Fruit fly (Drosophila melanogaster) whole organism, embryonic: ENCODE measurements around the gene CG9682.

ENCODE experiments used
- Ada2b ChIP-seq: fragments of 200-800 bp; sonication (Bioruptor generic); IDR thresholded peaks from 2 replicates; pipeline ENCODE4 v1.3.6; 2022; ENCODE audit warnings: missing biosample characterization, missing genetic modification characterization
- Atf-2 ChIP-seq: fragments of 200-800 bp; sonication (Bioruptor generic); optimal IDR thresholded peaks from 2 replicates; lab custom pipeline; 2016; ENCODE audit warnings: missing biosample characterization, missing genetic modification characterization
- Atf3 ChIP-seq: fragments of 200-800 bp; sonication (Bioruptor generic); optimal IDR thresholded peaks from 3 replicates; lab custom pipeline; 2016; ENCODE audit warnings: missing biosample characterization, missing genetic modification characterization
- Bdp1 ChIP-seq: fragments of 200-800 bp; sonication (Bioruptor generic); optimal IDR thresholded peaks from 3 replicates; lab custom pipeline; 2016; ENCODE audit warnings: missing biosample characterization, missing genetic modification characterization
- CG10462 ChIP-seq: fragments of 200-800 bp; sonication (Bioruptor generic); optimal IDR thresholded peaks from 2 replicates; lab custom pipeline; 2016; ENCODE audit warnings: missing biosample characterization, missing genetic modification characterization
- CG11695 ChIP-seq: fragments of 200-800 bp; sonication (Bioruptor generic); IDR thresholded peaks from 3 replicates; pipeline ENCODE4 v1.3.6; 2022; ENCODE audit warnings: missing biosample characterization, missing genetic modification characterization
- CG12391 ChIP-seq: fragments of 200-800 bp; sonication (Bioruptor generic); optimal IDR thresholded peaks from 3 replicates; lab custom pipeline; 2018; ENCODE audit warnings: missing biosample characterization, mild to moderate bottlenecking, missing genetic modification characterization, moderate library complexity
- CG13296 ChIP-seq: fragments of 200-800 bp; sonication (Bioruptor generic); optimal IDR thresholded peaks from 3 replicates; lab custom pipeline; 2018; ENCODE audit warnings: missing biosample characterization, mild to moderate bottlenecking, missing genetic modification characterization
- CG14441 ChIP-seq: fragments of 200-800 bp; sonication (Bioruptor generic); IDR thresholded peaks from 2 replicates; pipeline ENCODE4 v1.3.6; 2022; ENCODE audit warnings: missing biosample characterization, missing genetic modification characterization
- CG1647 ChIP-seq: fragments of 200-800 bp; sonication (Bioruptor generic); optimal IDR thresholded peaks from 3 replicates; lab custom pipeline; 2016; ENCODE audit warnings: missing biosample characterization, missing genetic modification characterization
- CG16815 ChIP-seq: fragments of 200-800 bp; sonication (Bioruptor generic); optimal IDR thresholded peaks from 3 replicates; lab custom pipeline; 2017; ENCODE audit warnings: missing biosample characterization, mild to moderate bottlenecking, missing genetic modification characterization
- CG17361 ChIP-seq: fragments of 200-800 bp; sonication (Bioruptor generic); IDR thresholded peaks from 3 replicates; pipeline ENCODE4 v1.3.6; 2022; ENCODE audit warnings: missing biosample characterization, missing genetic modification characterization
- CG18262 ChIP-seq: fragments of 200-800 bp; optimal IDR thresholded peaks from 3 replicates; lab custom pipeline; 2019; ENCODE audit warnings: missing biosample characterization, mild to moderate bottlenecking, missing genetic modification characterization, moderate library complexity
- CG2199 ChIP-seq: fragments of 200-800 bp; sonication (Bioruptor generic); IDR thresholded peaks from 3 replicates; pipeline ENCODE4 v1.3.6; 2022; ENCODE audit warnings: missing biosample characterization, missing genetic modification characterization
- CG31441 ChIP-seq: fragments of 200-800 bp; sonication (Bioruptor generic); IDR thresholded peaks from 2 replicates; pipeline ENCODE4 v1.3.6; 2022; ENCODE audit warnings: missing biosample characterization, missing genetic modification characterization
- CG34376 ChIP-seq: fragments of 200-800 bp; sonication (Bioruptor generic); optimal IDR thresholded peaks from 2 replicates; lab custom pipeline; 2018; ENCODE audit warnings: missing biosample characterization, mild to moderate bottlenecking, missing genetic modification characterization
- CG7372 ChIP-seq: fragments of 200-800 bp; sonication (Bioruptor generic); IDR thresholded peaks from 2 replicates; pipeline ENCODE4 v1.3.6; 2022; ENCODE audit warnings: missing biosample characterization, missing genetic modification characterization
- Camta ChIP-seq: fragments of 200-800 bp; sonication (Bioruptor generic); optimal IDR thresholded peaks from 2 replicates; lab custom pipeline; 2016; ENCODE audit warnings: missing biosample characterization, missing genetic modification characterization
- Dek ChIP-seq: fragments of 200-800 bp; sonication (Bioruptor generic); optimal IDR thresholded peaks from 3 replicates; lab custom pipeline; 2019; ENCODE audit warnings: missing biosample characterization, mild to moderate bottlenecking, missing genetic modification characterization, moderate library complexity
- Dip3 ChIP-seq: fragments of 200-800 bp; sonication (Bioruptor generic); optimal IDR thresholded peaks from 3 replicates; lab custom pipeline; 2016; ENCODE audit warnings: missing biosample characterization, missing genetic modification characterization
- Doc2 ChIP-seq: fragments of 200-800 bp; sonication (Bioruptor generic); IDR thresholded peaks from 2 replicates; pipeline ENCODE4 v1.3.6; 2022; ENCODE audit warnings: missing biosample characterization, missing genetic modification characterization
- Ets65A ChIP-seq: fragments of 200-800 bp; sonication (Bioruptor generic); peaks from one replicate; lab custom pipeline; 2016; ENCODE audit warnings: missing biosample characterization, missing genetic modification characterization
- H2.0 ChIP-seq: fragments of 200-800 bp; sonication (Bioruptor generic); IDR thresholded peaks from 2 replicates; pipeline ENCODE4 v1.3.6; 2022; ENCODE audit warnings: missing biosample characterization, missing genetic modification characterization
- Hr51 ChIP-seq, 2 experiments: fragments of 200-800 bp; sonication (Bioruptor generic); optimal IDR thresholded peaks; 2 replicates in 1 of 2; 3 replicates in 1 of 2; lab custom pipeline; 2016 to 2018; ENCODE audit warnings: missing biosample characterization in 2 of 2, missing genetic modification characterization in 2 of 2, mild to moderate bottlenecking in 1 of 2, moderate library complexity in 1 of 2
- Hsf ChIP-seq: fragments of 200-800 bp; sonication (Bioruptor generic); optimal IDR thresholded peaks from 3 replicates; lab custom pipeline; 2016; ENCODE audit warnings: missing biosample characterization, missing genetic modification characterization
- Lhr ChIP-seq: fragments of 200-800 bp; sonication (Bioruptor generic); optimal IDR thresholded peaks from 3 replicates; lab custom pipeline; 2017; ENCODE audit warnings: mild to moderate bottlenecking, missing biosample characterization, missing genetic modification reagents, missing genetic modification characterization
- Mes4 ChIP-seq: fragments of 200-800 bp; sonication (Bioruptor generic); optimal IDR thresholded peaks from 2 replicates; lab custom pipeline; 2016; ENCODE audit warnings: missing biosample characterization, missing genetic modification characterization
- Mrtf ChIP-seq: fragments of 200-800 bp; sonication (Bioruptor generic); IDR thresholded peaks from 3 replicates; pipeline ENCODE4 v1.3.6; 2022; ENCODE audit warnings: missing biosample characterization, missing genetic modification characterization
- NfI ChIP-seq: fragments of 200-800 bp; sonication (Bioruptor generic); optimal IDR thresholded peaks from 3 replicates; lab custom pipeline; 2018; ENCODE audit warnings: missing biosample characterization, mild to moderate bottlenecking, missing genetic modification characterization, moderate library complexity
- Sin3A ChIP-seq: fragments of >200 bp; optimal IDR thresholded peaks from 2 replicates; lab custom pipeline; 2018
- Six4 ChIP-seq: fragments of 200-800 bp; sonication (Bioruptor generic); optimal IDR thresholded peaks from 2 replicates; lab custom pipeline; 2016; ENCODE audit warnings: missing biosample characterization, missing genetic modification characterization
- Vsx1 ChIP-seq: fragments of 200-800 bp; sonication (Bioruptor generic); optimal IDR thresholded peaks from 2 replicates; lab custom pipeline; 2017; ENCODE audit warnings: missing biosample characterization, mild to moderate bottlenecking, missing genetic modification characterization, missing genetic modification reagents
- ab ChIP-seq: fragments of 200-800 bp; sonication (Bioruptor generic); optimal IDR thresholded peaks from 2 replicates; lab custom pipeline; 2016; ENCODE audit warnings: missing biosample characterization, missing genetic modification characterization
- az2 ChIP-seq: fragments of 200-800 bp; sonication (Bioruptor generic); optimal IDR thresholded peaks from 3 replicates; lab custom pipeline; 2016; ENCODE audit warnings: missing biosample characterization, missing genetic modification characterization
- bowl ChIP-seq: fragments of 200-800 bp; sonication (Bioruptor generic); IDR thresholded peaks from 2 replicates; pipeline ENCODE4 v1.3.6; 2022; ENCODE audit warnings: missing biosample characterization, missing genetic modification characterization
- disco-r ChIP-seq: fragments of 200-800 bp; sonication (Bioruptor generic); optimal IDR thresholded peaks from 2 replicates; lab custom pipeline; 2016; ENCODE audit warnings: missing biosample characterization, missing genetic modification characterization
- fd102C ChIP-seq: fragments of 200-800 bp; sonication (Bioruptor generic); optimal IDR thresholded peaks from 2 replicates; lab custom pipeline; 2018; ENCODE audit warnings: missing biosample characterization, mild to moderate bottlenecking, missing genetic modification characterization, moderate library complexity
- gfzf ChIP-seq: fragments of 200-800 bp; sonication (Bioruptor generic); optimal IDR thresholded peaks from 2 replicates; lab custom pipeline; 2016; ENCODE audit warnings: missing biosample characterization, mild to moderate bottlenecking, missing genetic modification characterization, moderate library complexity
- ham ChIP-seq: fragments of 200-800 bp; sonication (Bioruptor generic); IDR thresholded peaks from 2 replicates; pipeline ENCODE4 v1.3.6; 2022; ENCODE audit warnings: missing biosample characterization, missing genetic modification characterization
- hb ChIP-seq: fragments of 200-800 bp; sonication (Bioruptor generic); IDR thresholded peaks from 3 replicates; pipeline ENCODE4 v1.3.6; 2022; ENCODE audit warnings: missing biosample characterization, missing genetic modification characterization; ENCODE audit not compliant: partially characterized antibody
- jumu ChIP-seq: fragments of 200-800 bp; sonication (Bioruptor generic); optimal IDR thresholded peaks from 3 replicates; lab custom pipeline; 2016; ENCODE audit warnings: missing biosample characterization, missing genetic modification characterization
- knrl ChIP-seq: fragments of 200-800 bp; sonication (Bioruptor generic); IDR thresholded peaks from 3 replicates; pipeline ENCODE4 v1.3.6; 2022; ENCODE audit warnings: missing biosample characterization, missing genetic modification characterization; ENCODE audit not compliant: partially characterized antibody
- mam ChIP-seq: fragments of 200-800 bp; sonication (Bioruptor generic); optimal IDR thresholded peaks from 3 replicates; lab custom pipeline; 2016; ENCODE audit warnings: missing biosample characterization, missing genetic modification characterization
- mirr ChIP-seq: fragments of 200-800 bp; sonication (Bioruptor generic); optimal IDR thresholded peaks from 3 replicates; lab custom pipeline; 2018; ENCODE audit warnings: missing biosample characterization, mild to moderate bottlenecking, missing genetic modification characterization
- nerfin-2 ChIP-seq: fragments of 200-800 bp; sonication (Bioruptor generic); IDR thresholded peaks from 2 replicates; pipeline ENCODE4 v1.3.6; 2022; ENCODE audit warnings: missing biosample characterization, missing genetic modification characterization; ENCODE audit not compliant: partially characterized antibody
- schlank ChIP-seq: fragments of 200-800 bp; sonication (Bioruptor generic); optimal IDR thresholded peaks from 2 replicates; lab custom pipeline; 2018; ENCODE audit warnings: missing biosample characterization, mild to moderate bottlenecking, missing genetic modification characterization
- tin ChIP-seq: fragments of 200-800 bp; sonication (Bioruptor generic); optimal IDR thresholded peaks from 3 replicates; lab custom pipeline; 2016; ENCODE audit warnings: missing biosample characterization, missing genetic modification characterization
- wdn ChIP-seq: fragments of 200-800 bp; sonication (Bioruptor generic); IDR thresholded peaks from 2 replicates; pipeline ENCODE4 v1.3.6; 2022; ENCODE audit warnings: missing biosample characterization, missing genetic modification characterization
- wor ChIP-seq: fragments of 200-800 bp; sonication (Bioruptor generic); IDR thresholded peaks from 2 replicates; pipeline ENCODE4 v1.3.6; 2022; ENCODE audit warnings: missing biosample characterization, missing genetic modification characterization
- zfh1 ChIP-seq: fragments of 200-800 bp; sonication (Bioruptor generic); IDR thresholded peaks from 3 replicates; pipeline ENCODE4 v1.3.6; 2022; ENCODE audit warnings: missing biosample characterization, missing genetic modification characterization

Gene CG9682

dm6 chr3R:30203104-30203986, 47.4 kb upstream of the CG9682 start (continued):
- TF ChIP-seq Sin3A (lab: Kevin White, UChicago) (no peak), CG31441 (peak; percentile 94), knrl (GFP tag; lab: Robert Waterston, UW) (no peak), Atf-2 (GFP tag; lab: Kevin White, UChicago) (peak; percentile 94), fd102C (GFP tag; lab: Kevin White, UChicago) (peak; percentile 22), Atf3 (GFP tag; lab: Kevin White, UChicago) (peak; percentile 85), H2.0 (GFP tag; lab: Robert Waterston, UW) (peak; percentile 85), zfh1 (peak; percentile 88), Ets65A (peak; percentile 100), CG7372 (peak; percentile 92), Doc2 (GFP tag; lab: Robert Waterston, UW) (0 out of 2 replicates have a peak, but pooled peaks have one; percentile 54), wdn (peak; percentile 84), az2 (GFP tag; lab: Kevin White, UChicago) (peak; percentile 93), CG18262 (tag; lab: Kevin White, UChicago) (peak; percentile 94), mirr (GFP tag; lab: Kevin White, UChicago) (peak; percentile 89), Camta (GFP tag; lab: Kevin White, UChicago) (peak; percentile 98), CG2199 (GFP tag; lab: Robert Waterston, UW) (peak; percentile 98; the same call in 2 of the 3 replicates), hb (no peak), Six4 (peak; percentile 97), gfzf (GFP tag; lab: Kevin White, UChicago) (peak; percentile 25), CG13296 (GFP tag; lab: Kevin White, UChicago) (peak; percentile 94), CG16815 (peak; percentile 84), CG17361 (GFP tag; lab: Robert Waterston, UW) (peak; percentile 96), Dip3 (GFP tag; lab: Kevin White, UChicago) (peak; percentile 98), Ada2b (GFP tag; lab: Robert Waterston, UW) (peak; percentile 97), tin (GFP tag; lab: Kevin White, UChicago) (peak; percentile 97), CG11695 (GFP tag; lab: Robert Waterston, UW) (peak; percentile 93), Dek (tag; lab: Kevin White, UChicago) (peak; percentile 91), CG34376 (peak; percentile 87), Bdp1 (GFP tag; lab: Kevin White, UChicago) (peak; percentile 81), wor (peak; percentile 92), bowl (peak; percentile 94), CG14441 (GFP tag; lab: Robert Waterston, UW) (peak; percentile 92), nerfin-2 (GFP tag; lab: Robert Waterston, UW) (no peak), Hsf (peak; percentile 93), disco-r (peak; percentile 89), ham (GFP tag; lab: Robert Waterston, UW) (peak; percentile 74), CG10462 (GFP tag; lab: Kevin White, UChicago) (peak; percentile 83), mam (GFP tag; lab: Kevin White, UChicago) (peak; percentile 98), Vsx1 (GFP tag; lab: Kevin White, UChicago) (peak; percentile 91), schlank (tag; lab: Kevin White, UChicago) (peak; percentile 83), Lhr (GFP tag; lab: Kevin White, UChicago) (peak; percentile 67), Mes4 (GFP tag; lab: Kevin White, UChicago) (peak; percentile 91), CG12391 (tag; lab: Kevin White, UChicago) (peak; percentile 91), jumu (peak; percentile 97), CG1647 (peak; percentile 97), ab (peak; percentile 81), Hr51 (GFP tag; optimal IDR thresholded peaks at IDR 0.05; lab: Kevin White, UChicago) (peak; percentile 90 to 94), NfI (GFP tag; lab: Kevin White, UChicago) (peak; percentile 90), Mrtf (GFP tag; lab: Robert Waterston, UW) (peak; percentile 90)
